Fruit fly (Drosophila melanogaster): ENCODE data around the gene CG13458.

Gene CG13458

DNA sequence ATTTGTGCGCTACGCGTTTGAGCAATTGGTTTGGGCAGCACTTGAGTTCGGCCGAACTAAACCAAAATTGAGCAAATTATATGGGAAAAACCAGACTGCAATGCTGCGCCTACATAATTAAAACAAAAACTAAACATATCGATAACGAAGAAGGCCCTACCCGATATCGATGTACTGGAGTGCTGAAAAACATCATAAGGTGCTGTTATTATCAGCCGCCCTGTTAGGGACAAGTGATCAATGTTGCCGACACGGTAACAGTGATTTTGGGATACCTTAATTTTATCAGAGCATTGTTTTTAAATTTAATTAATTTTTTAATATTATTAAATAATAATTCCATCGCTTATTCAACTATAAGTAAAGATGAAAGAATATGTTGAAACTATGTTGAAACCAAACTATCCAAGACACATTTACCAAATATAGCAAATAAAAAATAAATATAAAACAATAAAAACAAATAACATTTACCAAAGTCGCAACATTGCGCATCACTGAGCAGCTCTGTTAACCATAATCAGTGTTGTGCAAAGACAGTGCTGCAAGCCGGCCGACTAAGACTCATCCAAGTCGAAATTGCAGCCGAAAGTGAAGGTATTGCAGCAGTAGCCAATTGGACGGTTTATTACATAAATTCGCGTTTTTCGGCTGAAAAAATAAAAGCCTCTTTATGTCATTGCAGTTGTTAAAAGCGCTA, 18.6 kb upstream of the CG13458 start, which contains the start of the genes sstn, Plp and GlyRS:
sstn (minus strand) TSS at position 131 of the 700 bp plus-strand sequence.
Plp (minus strand) TSS at position 136 of the 700 bp plus-strand sequence.
GlyRS (plus strand) TSS at position 554 of the 700 bp plus-strand sequence.
- TF ChIP-seq Lhr (GFP tag; optimal IDR thresholded peaks at IDR 0.05) (peak; percentile 1), CG15011 (GFP tag; optimal IDR thresholded peaks at IDR 0.05) (peak; percentile 10), CG15696 (tag; optimal IDR thresholded peaks at IDR 0.05) (peak; percentile 37), Scr (GFP tag; IDR thresholded peaks at IDR 0.05; ENCODE audit: partially characterized antibody) (peak; percentile 45), Bgb (GFP tag; IDR thresholded peaks at IDR 0.05; ENCODE audit: partially characterized antibody) (peak; percentile 55), CG11696 (GFP tag; IDR thresholded peaks at IDR 0.05) (no peak), CG5180 (GFP tag; optimal IDR thresholded peaks at IDR 0.05) (peak; percentile 27), CG10979 (tag; optimal IDR thresholded peaks at IDR 0.05) (peak; percentile 22), Nf-YB (GFP tag; optimal IDR thresholded peaks at IDR 0.05) (no peak), p53 (GFP tag; optimal IDR thresholded peaks at IDR 0.05) (no peak), CG9727 (GFP tag; optimal IDR thresholded peaks at IDR 0.05) (peak; percentile 17), CG7745 (tag; optimal IDR thresholded peaks at IDR 0.05) (no peak), sug (tag; optimal IDR thresholded peaks at IDR 0.05) (peak; percentile 57), CG6791 (GFP tag; IDR thresholded peaks at IDR 0.05; ENCODE audit: partially characterized antibody) (peak; percentile 58; the same call in 1 of the 3 replicates), lola (GFP tag; optimal IDR thresholded peaks at IDR 0.05) (peak in 1 of 3 experiments; percentile 40), exex (tag; optimal IDR thresholded peaks at IDR 0.05) (peak; percentile 21), CG30403 (GFP tag; optimal IDR thresholded peaks at IDR 0.05) (peak; percentile 47), PHDP (tag; optimal IDR thresholded peaks at IDR 0.05) (peak; percentile 10), CG13775 (GFP tag; optimal IDR thresholded peaks at IDR 0.05) (peak; percentile 42), pnt (GFP tag; optimal IDR thresholded peaks at IDR 0.05) (no peak), bbx (GFP tag; IDR thresholded peaks at IDR 0.05; ENCODE audit: partially characterized antibody) (peak; percentile 69), gem (tag; optimal IDR thresholded peaks at IDR 0.05) (peak; percentile 59), Sry-δ (GFP tag; optimal IDR thresholded peaks at IDR 0.05) (peak; percentile 6), CG12744 (GFP tag; optimal IDR thresholded peaks at IDR 0.05) (no peak), pros (GFP tag; optimal IDR thresholded peaks at IDR 0.05) (peak; percentile 96), CG18262 (tag; optimal IDR thresholded peaks at IDR 0.05) (peak; percentile 49), Opbp (GFP tag; IDR thresholded peaks at IDR 0.05; ENCODE audit: partially characterized antibody) (peak; percentile 52; the same call in 2 of the 3 replicates), dan (GFP tag; IDR thresholded peaks at IDR 0.05) (no peak), CG2678 (tag; optimal IDR thresholded peaks at IDR 0.05) (peak; percentile 61), CG8290 (GFP tag; optimal IDR thresholded peaks at IDR 0.05) (peak; percentile 61), CG8290 (tag; optimal IDR thresholded peaks at IDR 0.05) (peak in 1 of 2 experiments; percentile 1), CG11093 (GFP tag; IDR thresholded peaks at IDR 0.05) (no peak), eve (GFP tag; optimal IDR thresholded peaks at IDR 0.05) (no peak), sna (GFP tag; IDR thresholded peaks at IDR 0.05; ENCODE audit: partially characterized antibody) (peak; percentile 39), HLH3B (GFP tag; IDR thresholded peaks at IDR 0.05) (no peak), CoRest (tag; optimal IDR thresholded peaks at IDR 0.05) (peak; percentile 67), sc (optimal IDR thresholded peaks at IDR 0.05) (no peak), sc (GFP tag; optimal IDR thresholded peaks at IDR 0.05) (peak; percentile 26), Hr78 (GFP tag; optimal IDR thresholded peaks at IDR 0.05) (no peak), psq (GFP tag; optimal IDR thresholded peaks at IDR 0.05) (no peak), CG4424 (GFP tag; optimal IDR thresholded peaks at IDR 0.05) (peak; percentile 34), unc-4 (GFP tag; IDR thresholded peaks at IDR 0.05; ENCODE audit: partially characterized antibody) (peak; percentile 51), CG1529 (GFP tag; optimal IDR thresholded peaks at IDR 0.05) (peak; percentile 15), Ets65A (GFP tag) (peak; percentile 41), Hsf (GFP tag; optimal IDR thresholded peaks at IDR 0.05) (peak; percentile 5), Rfx (GFP tag; IDR thresholded peaks at IDR 0.05) (0 out of 2 replicates have a peak, but pooled peaks have one; percentile 24), HLH4C (GFP tag; IDR thresholded peaks at IDR 0.05; ENCODE audit: partially characterized antibody) (peak; percentile 50; the same call in 2 of the 3 replicates), CG10209 (GFP tag; optimal IDR thresholded peaks at IDR 0.05) (peak; percentile 29)

Measured in whole organism, embryonic.